Worm (Caenorhabditis elegans) whole organism, late embryonic: ENCODE results near the gene mma-1.

Source experiments
- F13H6.1 ChIP-seq: sonication (generic microtip); optimal IDR thresholded peaks from 2 replicates; lab custom pipeline; 2016; ENCODE audit warnings: missing genetic modification characterization, missing compliant biosample characterization
- K02D7.2 ChIP-seq: sonication (generic microtip); optimal IDR thresholded peaks from 2 replicates; lab custom pipeline; 2017; ENCODE audit warnings: mild to moderate bottlenecking, missing genetic modification characterization, missing compliant biosample characterization
- K09A11.1 ChIP-seq: sonication (generic microtip); optimal IDR thresholded peaks from 2 replicates; lab custom pipeline; 2017; ENCODE audit warnings: antibody characterized with exemption, mild to moderate bottlenecking, missing genetic modification characterization, missing compliant biosample characterization; ENCODE audit not compliant: insufficient read depth
- Y22D7AL.16 ChIP-seq: sonication (generic microtip); optimal IDR thresholded peaks from 2 replicates; lab custom pipeline; 2016; ENCODE audit warnings: missing genetic modification characterization, missing compliant biosample characterization
- ama-1 ChIP-seq: fragments of 150-350 bp; optimal IDR thresholded peaks from 2 replicates; lab custom pipeline; 2014
- ceh-2 ChIP-seq: sonication (generic microtip); optimal IDR thresholded peaks from 2 replicates; lab custom pipeline; 2016; ENCODE audit warnings: missing genotype, missing genetic modification characterization, missing compliant biosample characterization
- ceh-24 ChIP-seq: sonication (generic microtip); optimal IDR thresholded peaks from 2 replicates; lab custom pipeline; 2016; ENCODE audit warnings: mild to moderate bottlenecking, missing genetic modification characterization, missing compliant biosample characterization
- ceh-31 ChIP-seq: sonication (generic microtip); optimal IDR thresholded peaks from 2 replicates; lab custom pipeline; 2016; ENCODE audit warnings: missing genetic modification characterization, missing compliant biosample characterization
- ceh-34 ChIP-seq: sonication (generic microtip); optimal IDR thresholded peaks from 2 replicates; lab custom pipeline; 2016; ENCODE audit warnings: mild to moderate bottlenecking, missing genetic modification characterization, missing compliant biosample characterization
- ceh-48 ChIP-seq: sonication (generic microtip); optimal IDR thresholded peaks from 2 replicates; lab custom pipeline; 2016; ENCODE audit warnings: missing genetic modification characterization, inconsistent platforms, missing compliant biosample characterization
- ceh-6 ChIP-seq: fragments of 200-800 bp; sonication (Bioruptor generic); optimal IDR thresholded peaks from 2 replicates; lab custom pipeline; 2018; ENCODE audit warnings: mild to moderate bottlenecking, missing genetic modification characterization, missing compliant biosample characterization
- ets-4 ChIP-seq: sonication (generic microtip); optimal IDR thresholded peaks from 2 replicates; lab custom pipeline; 2016; ENCODE audit warnings: missing genetic modification characterization, missing compliant biosample characterization
- fax-1 ChIP-seq: sonication (generic microtip); optimal IDR thresholded peaks from 2 replicates; lab custom pipeline; 2016; ENCODE audit warnings: missing genotype, missing genetic modification characterization, missing compliant biosample characterization
- fkh-10 ChIP-seq: fragments of 150-350 bp; optimal IDR thresholded peaks from 2 replicates; lab custom pipeline; 2014; ENCODE audit warnings: missing biosample characterization, missing genetic modification reagents, missing genetic modification characterization
- fkh-6 ChIP-seq: sonication (generic microtip); optimal IDR thresholded peaks from 2 replicates; lab custom pipeline; 2016; ENCODE audit warnings: missing genetic modification characterization, missing compliant biosample characterization
- hlh-13 ChIP-seq: fragments of 200-800 bp; sonication (Bioruptor generic); optimal IDR thresholded peaks from 2 replicates; lab custom pipeline; 2018; ENCODE audit warnings: mild to moderate bottlenecking, missing genetic modification characterization, missing compliant biosample characterization
- hlh-30 ChIP-seq: sonication (generic microtip); optimal IDR thresholded peaks from 2 replicates; lab custom pipeline; 2017; ENCODE audit warnings: antibody characterized with exemption, missing genetic modification characterization, missing compliant biosample characterization; ENCODE audit not compliant: insufficient read depth
- hlh-6 ChIP-seq: sonication (generic microtip); optimal IDR thresholded peaks from 2 replicates; lab custom pipeline; 2016; ENCODE audit warnings: missing genotype, missing genetic modification characterization, missing compliant biosample characterization
- hlh-8 ChIP-seq: sonication (generic microtip); optimal IDR thresholded peaks from 2 replicates; lab custom pipeline; 2016; ENCODE audit warnings: missing genotype, missing genetic modification characterization, missing compliant biosample characterization
- lim-6 ChIP-seq: sonication (generic microtip); optimal IDR thresholded peaks from 2 replicates; lab custom pipeline; 2016; ENCODE audit warnings: missing genetic modification characterization, missing compliant biosample characterization
- lin-11 ChIP-seq: fragments of 200-800 bp; sonication (Bioruptor generic); optimal IDR thresholded peaks from 2 replicates; lab custom pipeline; 2018; ENCODE audit warnings: mild to moderate bottlenecking, missing genetic modification characterization, missing compliant biosample characterization
- madf-2 ChIP-seq: sonication (generic microtip); optimal IDR thresholded peaks from 2 replicates; lab custom pipeline; 2017; ENCODE audit warnings: missing genetic modification characterization, missing compliant biosample characterization
- nhr-232 ChIP-seq: sonication (generic microtip); optimal IDR thresholded peaks from 2 replicates; lab custom pipeline; 2016; ENCODE audit warnings: missing genetic modification characterization, missing compliant biosample characterization
- npax-4 ChIP-seq: sonication (generic microtip); optimal IDR thresholded peaks from 2 replicates; lab custom pipeline; 2016; ENCODE audit warnings: missing genetic modification characterization, missing compliant biosample characterization
- odd-2 ChIP-seq: sonication (generic microtip); optimal IDR thresholded peaks from 2 replicates; lab custom pipeline; 2017; ENCODE audit warnings: antibody characterized with exemption, mild to moderate bottlenecking, missing genetic modification characterization, missing compliant biosample characterization
- pat-9 ChIP-seq: fragments of 200-800 bp; sonication (Bioruptor generic); optimal IDR thresholded peaks from 2 replicates; lab custom pipeline; 2018; ENCODE audit warnings: mild to moderate bottlenecking, missing genetic modification characterization, moderate library complexity, missing compliant biosample characterization
- pax-1 ChIP-seq: fragments of 150-350 bp; optimal IDR thresholded peaks from 2 replicates; lab custom pipeline; 2014; ENCODE audit warnings: missing biosample characterization, missing genetic modification characterization
- pqm-1 ChIP-seq: sonication (generic microtip); optimal IDR thresholded peaks from 2 replicates; lab custom pipeline; 2016; ENCODE audit warnings: missing genetic modification characterization, missing compliant biosample characterization
- rnt-1 ChIP-seq: sonication (generic microtip); optimal IDR thresholded peaks from 2 replicates; lab custom pipeline; 2016; ENCODE audit warnings: missing genetic modification characterization, missing compliant biosample characterization
- sox-4 ChIP-seq: sonication (generic microtip); optimal IDR thresholded peaks from 2 replicates; lab custom pipeline; 2017; ENCODE audit warnings: mild to moderate bottlenecking, missing genetic modification characterization, inconsistent platforms, missing compliant biosample characterization
- tbx-7 ChIP-seq: sonication (generic microtip); optimal IDR thresholded peaks from 2 replicates; lab custom pipeline; 2016; ENCODE audit warnings: missing genotype, missing genetic modification characterization, missing compliant biosample characterization
- ttx-3 ChIP-seq: sonication (generic microtip); optimal IDR thresholded peaks from 2 replicates; lab custom pipeline; 2016; ENCODE audit warnings: missing genetic modification reagents, missing genetic modification characterization, missing compliant biosample characterization
- unc-42 ChIP-seq: sonication (generic microtip); optimal IDR thresholded peaks from 2 replicates; lab custom pipeline; 2016; ENCODE audit warnings: missing genotype, missing genetic modification characterization, missing compliant biosample characterization
- unc-55 ChIP-seq: sonication (generic microtip); optimal IDR thresholded peaks from 2 replicates; lab custom pipeline; 2017; ENCODE audit warnings: missing biosample characterization, missing genetic modification reagents, missing genetic modification characterization
- unc-86 ChIP-seq: sonication (generic microtip); optimal IDR thresholded peaks from 2 replicates; lab custom pipeline; 2016; ENCODE audit warnings: missing genetic modification characterization, missing compliant biosample characterization
- zip-5 ChIP-seq: sonication (generic microtip); optimal IDR thresholded peaks from 2 replicates; lab custom pipeline; 2016; ENCODE audit warnings: missing genetic modification characterization, missing compliant biosample characterization
- ztf-16 ChIP-seq: sonication (generic microtip); optimal IDR thresholded peaks from 2 replicates; lab custom pipeline; 2017; ENCODE audit warnings: missing genetic modification characterization, missing compliant biosample characterization

mma-1 gene

ce11 chrV:12611029-12611428, 14.9 kb upstream of the mma-1 start, which contains the start of gene cubn-1:
Gene cubn-1 (plus strand): TSS chrV:12611329.
- TF ChIP-seq hlh-30 (tag; lab: Kevin White, UChicago) (no peak), hlh-8 (tag; lab: Kevin White, UChicago) (no peak), pax-1 (tag; lab: Kevin White, UChicago) (no peak), unc-86 (tag; lab: Kevin White, UChicago) (no peak), fkh-6 (tag; lab: Kevin White, UChicago) (no peak), K02D7.2 (tag; lab: Kevin White, UChicago) (no peak), rnt-1 (tag; lab: Kevin White, UChicago) (no peak), tbx-7 (tag; lab: Kevin White, UChicago) (no peak), hlh-13 (GFP tag; lab: Kevin White, UChicago) (no peak), ztf-16 (tag; lab: Kevin White, UChicago) (no peak), unc-55 (GFP tag; lab: Kevin White, UChicago) (no peak), ceh-6 (GFP tag; lab: Kevin White, UChicago) (no peak), ttx-3 (no peak), lim-6 (no peak), F13H6.1 (tag; lab: Kevin White, UChicago) (no peak), Y22D7AL.16 (tag; lab: Kevin White, UChicago) (no peak), ceh-31 (no peak), lin-11 (tag; lab: Kevin White, UChicago) (no peak), ceh-2 (tag; lab: Kevin White, UChicago) (no peak), fax-1 (no peak)
- TF ChIP-seq, all 69 proteins: peak for 0

- TF ChIP-seq hlh-6 (tag; lab: Kevin White, UChicago) = no peak
Measured at ce11 chrV:12609526-12609925, 13.4 kb upstream of the mma-1 start, which contains the start of gene ZC116.1. Gene ZC116.1 (plus strand): TSS chrV:12609826.

ce11 chrV:12608857-12609256, 12.8 kb upstream of the mma-1 start, which contains the start of gene ZC116.5:
Gene ZC116.5 (minus strand): TSS chrV:12608957.
- TF ChIP-seq pat-9 (tag; lab: Kevin White, UChicago) (no peak), ceh-48 (no peak), ceh-24 (tag; lab: Kevin White, UChicago) (no peak), zip-5 (tag; lab: Kevin White, UChicago) (no peak), npax-4 (tag; lab: Kevin White, UChicago) (no peak), odd-2 (tag; lab: Kevin White, UChicago) (no peak), ets-4 (tag; lab: Kevin White, UChicago) (no peak), K09A11.1 (tag; lab: Kevin White, UChicago) (no peak)

- TF ChIP-seq pqm-1 (no peak), fkh-10 (GFP tag; lab: Kevin White, UChicago) (no peak), pat-9 (tag; lab: Kevin White, UChicago) (no peak), nhr-232 (tag; lab: Kevin White, UChicago) (no peak), ceh-2 (tag; lab: Kevin White, UChicago) (no peak), madf-2 (tag; lab: Kevin White, UChicago) (no peak), unc-55 (GFP tag; lab: Kevin White, UChicago) (no peak), ama-1 (lab: Kevin White, UChicago) (no peak), ceh-34 (tag; lab: Kevin White, UChicago) (no peak), zip-5 (tag; lab: Kevin White, UChicago) (no peak), sox-4 (tag; lab: Kevin White, UChicago) (no peak), unc-42 (tag; lab: Kevin White, UChicago) (no peak)
Measured at ce11 chrV:12607113-12607512, 11.0 kb upstream of the mma-1 start, which contains the start of gene erg-28. Gene erg-28 (plus strand): TSS chrV:12607413.
